Fruit fly (Drosophila melanogaster): Measurements from ENCODE around the gene CG6700.

DNA sequence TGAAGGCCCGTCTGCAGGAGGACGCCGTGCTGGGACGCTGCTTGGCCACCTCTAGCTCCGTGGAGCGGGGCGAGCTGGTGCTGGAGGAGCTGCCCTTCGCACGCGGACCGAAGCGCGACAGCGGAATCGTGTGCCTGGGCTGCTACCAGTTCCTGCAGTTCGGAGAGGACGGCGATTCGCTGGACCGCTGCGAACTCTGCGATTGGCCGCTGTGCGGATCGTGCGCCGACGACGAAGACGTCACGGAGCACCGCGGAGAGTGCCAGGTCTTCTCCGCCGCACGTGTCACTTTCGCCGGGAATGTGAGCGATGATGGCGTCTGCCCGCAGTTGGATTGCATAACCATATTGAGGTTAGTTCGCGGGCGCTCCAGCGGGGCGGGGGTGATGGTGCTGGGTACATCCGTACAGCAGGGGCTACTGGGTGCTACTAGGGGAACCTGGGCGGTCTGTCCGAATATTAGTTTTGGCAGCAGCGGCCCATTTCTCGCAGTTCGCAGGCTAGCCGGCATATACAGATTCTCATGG is 9.0 kb upstream of the CG6700 start:
- TF ChIP-seq CG16779 (tag; optimal IDR thresholded peaks at IDR 0.05) (no peak), Met (GFP tag; optimal IDR thresholded peaks at IDR 0.05) (no peak), Blimp-1 (GFP tag; optimal IDR thresholded peaks at IDR 0.05) (no peak), dsx (GFP tag; optimal IDR thresholded peaks at IDR 0.05; ENCODE audit: poor library complexity, severe bottlenecking) (no peak), CG8119 (GFP tag; IDR thresholded peaks at IDR 0.05) (no peak), CG7368 (GFP tag; optimal IDR thresholded peaks at IDR 0.05) (no peak), cyc (GFP tag; optimal IDR thresholded peaks at IDR 0.05) (no peak)

All from whole organism, prepupa.